Worm (Caenorhabditis elegans) whole organism, L4/young adult: Measurements from ENCODE around the gene fbxa-44.

Experiments
- W03F9.2 ChIP-seq: fragments of 150-350 bp; optimal IDR thresholded peaks from 2 replicates; lab custom pipeline; 2014; ENCODE audit warnings: missing biosample characterization, missing genetic modification characterization
- dao-5 ChIP-seq: sonication (generic microtip); optimal IDR thresholded peaks from 2 replicates; lab custom pipeline; 2016; ENCODE audit warnings: missing genotype, missing genetic modification characterization, moderate library complexity, missing compliant biosample characterization
- him-1 ChIP-seq: sonication (generic microtip); optimal IDR thresholded peaks from 2 replicates; lab custom pipeline; 2016; ENCODE audit warnings: missing genotype, missing genetic modification reagents, missing genetic modification characterization, missing compliant biosample characterization

ce11 chrV:16916079-16916478 lies 27.0 kb downstream of the fbxa-44 start, which contains the start of gene F09C6.10:
- TF ChIP-seq W03F9.2 (tag; lab: Kevin White, UChicago) = no peak
- no peak for TF ChIP-seq him-1
- no peak for TF ChIP-seq dao-5 (tag; lab: Kevin White, UChicago)
